Worm (Caenorhabditis elegans) whole organism, mixed stage, embryonic: ENCODE results near the gene dhs-17.

Experiments used
- M03D4.4 ChIP-seq: sonication (generic microtip); optimal IDR thresholded peaks from 2 replicates; lab custom pipeline; 2017; ENCODE audit warnings: mild to moderate bottlenecking, missing genetic modification characterization, missing compliant biosample characterization
- bed-3 ChIP-seq: fragments of 200-800 bp; sonication (Bioruptor generic); optimal IDR thresholded peaks from 3 replicates; lab custom pipeline; 2018; ENCODE audit warnings: mild to moderate bottlenecking, missing genetic modification characterization, moderate library complexity, missing compliant biosample characterization
- blmp-1 ChIP-seq: fragments of 150-350 bp; optimal IDR thresholded peaks from 2 replicates; lab custom pipeline; 2014; ENCODE audit warnings: missing biosample characterization, missing genetic modification characterization
- ceh-39 ChIP-seq: fragments of 150-350 bp; optimal IDR thresholded peaks from 2 replicates; lab custom pipeline; 2014; ENCODE audit warnings: missing biosample characterization, missing genetic modification characterization
- ceh-43 ChIP-seq: fragments of 200-800 bp; sonication (Bioruptor generic); optimal IDR thresholded peaks from 2 replicates; lab custom pipeline; 2018; ENCODE audit warnings: mild to moderate bottlenecking, missing genetic modification characterization, moderate library complexity, missing compliant biosample characterization
- ceh-83 ChIP-seq: fragments of 200-800 bp; sonication (Bioruptor generic); optimal IDR thresholded peaks from 2 replicates; lab custom pipeline; 2018; ENCODE audit warnings: mild to moderate bottlenecking, missing genetic modification characterization, missing compliant biosample characterization
- ces-1 ChIP-seq: fragments of 150-350 bp; optimal IDR thresholded peaks from 2 replicates; lab custom pipeline; 2014; ENCODE audit warnings: missing biosample characterization, missing genetic modification reagents, missing genetic modification characterization
- cnd-1 ChIP-seq: fragments of 200-800 bp; sonication (Bioruptor generic); optimal IDR thresholded peaks from 2 replicates; lab custom pipeline; 2018; ENCODE audit warnings: mild to moderate bottlenecking, missing genetic modification characterization, missing compliant biosample characterization
- drap-1 ChIP-seq: fragments of 200-800 bp; sonication (Bioruptor generic); optimal IDR thresholded peaks from 3 replicates; lab custom pipeline; 2018; ENCODE audit warnings: mild to moderate bottlenecking, missing genetic modification characterization, missing compliant biosample characterization
- elt-1 ChIP-seq: sonication (generic microtip); optimal IDR thresholded peaks from 2 replicates; lab custom pipeline; 2017; ENCODE audit warnings: missing genetic modification characterization, mild to moderate bottlenecking, missing compliant biosample characterization, antibody characterized with exemption, moderate library complexity, borderline replicate concordance; ENCODE audit not compliant: insufficient read depth
- elt-3 ChIP-seq: fragments of 150-350 bp; optimal IDR thresholded peaks from 2 replicates; lab custom pipeline; 2014; ENCODE audit warnings: missing biosample characterization, missing genetic modification characterization
- flh-1 ChIP-seq: fragments of 200-800 bp; sonication (Bioruptor generic); optimal IDR thresholded peaks from 2 replicates; lab custom pipeline; 2018; ENCODE audit warnings: mild to moderate bottlenecking, missing genetic modification characterization, moderate library complexity, missing compliant biosample characterization
- ham-2 ChIP-seq: fragments of 200-800 bp; sonication (Bioruptor generic); optimal IDR thresholded peaks from 2 replicates; lab custom pipeline; 2018; ENCODE audit warnings: mild to moderate bottlenecking, missing genetic modification characterization, missing compliant biosample characterization
- hlh-1 ChIP-seq: fragments of 150-350 bp; optimal IDR thresholded peaks from 2 replicates; lab custom pipeline; 2014; ENCODE audit warnings: missing biosample characterization, missing genetic modification reagents, missing genetic modification characterization
- lin-13 ChIP-seq: fragments of 150-350 bp; optimal IDR thresholded peaks from 2 replicates; lab custom pipeline; 2014; ENCODE audit warnings: missing biosample characterization, missing genetic modification characterization
- lin-32 ChIP-seq: fragments of 200-800 bp; sonication (Bioruptor generic); optimal IDR thresholded peaks from 2 replicates; lab custom pipeline; 2018; ENCODE audit warnings: mild to moderate bottlenecking, missing genetic modification characterization, missing compliant biosample characterization
- lsy-2 ChIP-seq: fragments of 150-350 bp; optimal IDR thresholded peaks from 2 replicates; lab custom pipeline; 2014; ENCODE audit warnings: missing biosample characterization, missing genetic modification characterization
- mab-5 ChIP-seq: fragments of 150-350 bp; optimal IDR thresholded peaks from 2 replicates; lab custom pipeline; 2014; ENCODE audit warnings: missing biosample characterization, missing genetic modification characterization
- mep-1 ChIP-seq: fragments of 150-350 bp; optimal IDR thresholded peaks from 2 replicates; lab custom pipeline; 2017; ENCODE audit warnings: missing biosample characterization, missing genetic modification reagents, missing genetic modification characterization, inconsistent platforms
- mls-2 ChIP-seq: sonication (generic microtip); optimal IDR thresholded peaks from 2 replicates; lab custom pipeline; 2016; ENCODE audit warnings: mild to moderate bottlenecking, missing genetic modification characterization, moderate library complexity, missing compliant biosample characterization
- nhr-12 ChIP-seq: fragments of 150-350 bp; optimal IDR thresholded peaks from 2 replicates; lab custom pipeline; 2014; ENCODE audit warnings: missing biosample characterization, missing genetic modification characterization
- nhr-2 ChIP-seq: fragments of 150-350 bp; optimal IDR thresholded peaks from 2 replicates; lab custom pipeline; 2014; ENCODE audit warnings: missing biosample characterization, missing genetic modification characterization
- nhr-237 ChIP-seq: fragments of 150-350 bp; optimal IDR thresholded peaks from 2 replicates; lab custom pipeline; 2014; ENCODE audit warnings: missing biosample characterization, missing genetic modification characterization
- nhr-28 ChIP-seq: fragments of 150-350 bp; optimal IDR thresholded peaks from 2 replicates; lab custom pipeline; 2014; ENCODE audit warnings: missing biosample characterization, missing genetic modification characterization
- nhr-76 ChIP-seq: sonication (generic microtip); optimal IDR thresholded peaks from 2 replicates; lab custom pipeline; 2017; ENCODE audit warnings: missing biosample characterization, missing genetic modification characterization
- pha-4 ChIP-seq: fragments of 150-350 bp; optimal IDR thresholded peaks from 2 replicates; lab custom pipeline; 2018; ENCODE audit warnings: missing biosample characterization, missing genetic modification reagents, missing genetic modification characterization
- sem-2 ChIP-seq: fragments of 200-800 bp; sonication (Bioruptor generic); optimal IDR thresholded peaks from 2 replicates; lab custom pipeline; 2018; ENCODE audit warnings: mild to moderate bottlenecking, missing genetic modification characterization, missing compliant biosample characterization
- snpc-4 ChIP-seq: fragments of 150-350 bp; optimal IDR thresholded peaks from 2 replicates; lab custom pipeline; 2014; ENCODE audit warnings: missing biosample characterization, missing genetic modification characterization
- sptf-1 ChIP-seq: sonication (generic microtip); optimal IDR thresholded peaks from 2 replicates; lab custom pipeline; 2017; ENCODE audit warnings: mild to moderate bottlenecking, missing genetic modification characterization, moderate library complexity, missing compliant biosample characterization
- tbx-8 ChIP-seq: fragments of 200-800 bp; sonication (Bioruptor generic); optimal IDR thresholded peaks from 2 replicates; lab custom pipeline; 2018; ENCODE audit warnings: mild to moderate bottlenecking, missing genetic modification characterization, moderate library complexity, missing compliant biosample characterization
- unc-120 ChIP-seq: sonication (generic microtip); optimal IDR thresholded peaks from 2 replicates; lab custom pipeline; 2017; ENCODE audit warnings: missing genetic modification characterization, missing compliant biosample characterization; ENCODE audit not compliant: poor library complexity, severe bottlenecking
- unc-39 ChIP-seq: fragments of 150-350 bp; optimal IDR thresholded peaks from 2 replicates; lab custom pipeline; 2014; ENCODE audit warnings: missing biosample characterization, missing genetic modification characterization
- unc-62 ChIP-seq: fragments of 150-350 bp; optimal IDR thresholded peaks from 2 replicates; lab custom pipeline; 2014; ENCODE audit warnings: missing biosample characterization, missing genetic modification reagents, missing genetic modification characterization
- zip-8 ChIP-seq: fragments of 150-350 bp; optimal IDR thresholded peaks from 2 replicates; lab custom pipeline; 2014; ENCODE audit warnings: missing biosample characterization, missing genetic modification characterization
- ztf-11 ChIP-seq: fragments of 150-350 bp; optimal IDR thresholded peaks from 2 replicates; lab custom pipeline; 2014; ENCODE audit warnings: missing biosample characterization, missing genetic modification characterization

Gene dhs-17

DNA sequence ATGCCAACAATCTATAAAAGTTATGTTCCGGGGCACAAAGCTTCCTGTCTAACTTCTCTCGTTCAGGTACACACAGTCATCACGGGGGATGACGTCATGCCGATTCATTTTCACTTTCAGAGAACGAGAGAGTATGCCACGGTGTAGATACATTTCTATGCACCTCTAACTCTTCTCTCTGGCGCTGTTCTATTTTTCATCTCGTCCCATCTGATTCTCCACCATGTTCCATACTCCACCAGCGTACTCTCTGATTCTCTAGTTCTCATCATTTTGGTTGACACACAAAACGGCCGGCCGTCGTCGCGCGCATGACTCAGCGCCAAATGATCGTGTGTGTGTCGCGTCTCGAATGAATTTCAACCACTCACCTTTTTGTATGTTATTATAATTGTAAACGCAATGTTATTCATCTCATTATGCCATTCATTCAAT, 34.2 kb downstream of the dhs-17 start:
- TF ChIP-seq ces-1 (peak; percentile 45), mab-5 (tag; lab: Kevin White, UChicago) (no peak), sem-2 (GFP tag; lab: Kevin White, UChicago) (no peak), bed-3 (GFP tag; lab: Kevin White, UChicago) (no peak), zip-8 (tag; lab: Kevin White, UChicago) (no peak), M03D4.4 (tag; lab: Kevin White, UChicago) (no peak), hlh-1 (tag; lab: Kevin White, UChicago) (no peak), ceh-43 (GFP tag; lab: Kevin White, UChicago) (no peak), tbx-8 (GFP tag; lab: Kevin White, UChicago) (no peak), ceh-39 (no peak), ztf-11 (no peak), lin-13 (tag; lab: Kevin White, UChicago) (no peak), mep-1 (tag; lab: Kevin White, UChicago) (peak; percentile 49), nhr-12 (no peak), ham-2 (peak; percentile 27), snpc-4 (tag; lab: Kevin White, UChicago) (no peak), lin-32 (GFP tag; lab: Kevin White, UChicago) (no peak), drap-1 (GFP tag; lab: Kevin White, UChicago) (no peak), elt-3 (tag; lab: Kevin White, UChicago) (peak; percentile 64), cnd-1 (no peak), elt-1 (tag; lab: Kevin White, UChicago) (no peak), ceh-83 (no peak), nhr-2 (tag; lab: Kevin White, UChicago) (no peak), nhr-237 (tag; lab: Kevin White, UChicago) (peak; percentile 76), mls-2 (tag; lab: Kevin White, UChicago) (no peak), sptf-1 (no peak), nhr-28 (tag; lab: Kevin White, UChicago) (no peak), unc-62 (GFP tag; lab: Kevin White, UChicago) (peak; percentile 48), lsy-2 (tag; lab: Kevin White, UChicago) (peak; percentile 14), blmp-1 (tag; lab: Kevin White, UChicago) (peak; percentile 93), nhr-76 (tag; lab: Kevin White, UChicago) (no peak), flh-1 (GFP tag; lab: Kevin White, UChicago) (no peak), unc-120 (tag; lab: Kevin White, UChicago) (peak; percentile 41), unc-39 (tag; lab: Kevin White, UChicago) (no peak), pha-4 (tag; lab: Kevin White, UChicago) (peak; percentile 73)
- TF ChIP-seq, all 35 proteins: peak for 10

DNA sequence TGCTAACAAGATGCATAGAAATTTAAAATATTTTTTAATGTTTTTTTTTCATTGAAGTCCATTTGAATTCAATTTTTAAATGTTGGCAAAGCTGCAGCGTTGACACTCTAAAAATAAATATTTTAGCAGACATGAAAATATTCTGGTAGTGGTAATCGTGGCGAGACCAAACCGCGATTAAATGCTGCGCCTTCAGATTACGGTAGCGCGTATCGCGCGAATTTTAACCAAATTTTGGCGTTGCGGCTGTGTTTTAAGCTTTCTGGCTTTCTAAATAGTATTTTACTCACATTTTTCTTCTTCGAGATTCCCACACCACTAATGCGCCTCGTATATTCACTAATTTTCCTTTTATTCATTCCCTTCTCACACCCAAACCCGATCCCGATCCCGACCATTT, 38.5 kb downstream of the dhs-17 start, which contains the start of gene cpg-4:
TSS of gene cpg-4 (plus strand) at position 303 of the 400 bp plus-strand sequence.
- TF ChIP-seq nhr-237 (tag; lab: Kevin White, UChicago): no peak
- TF ChIP-seq unc-62 (GFP tag; lab: Kevin White, UChicago): no peak
- TF ChIP-seq ces-1: no peak
- TF ChIP-seq ham-2: no peak
- no peak for TF ChIP-seq tbx-8 (GFP tag; lab: Kevin White, UChicago)
- no peak for TF ChIP-seq lsy-2 (tag; lab: Kevin White, UChicago)
- TF ChIP-seq hlh-1 (tag; lab: Kevin White, UChicago): no peak
- TF ChIP-seq M03D4.4 (tag; lab: Kevin White, UChicago): no peak
- no peak for TF ChIP-seq nhr-76 (tag; lab: Kevin White, UChicago)
- no peak for TF ChIP-seq bed-3 (GFP tag; lab: Kevin White, UChicago)
- no peak for TF ChIP-seq mep-1 (tag; lab: Kevin White, UChicago)
- TF ChIP-seq ceh-83: no peak

DNA sequence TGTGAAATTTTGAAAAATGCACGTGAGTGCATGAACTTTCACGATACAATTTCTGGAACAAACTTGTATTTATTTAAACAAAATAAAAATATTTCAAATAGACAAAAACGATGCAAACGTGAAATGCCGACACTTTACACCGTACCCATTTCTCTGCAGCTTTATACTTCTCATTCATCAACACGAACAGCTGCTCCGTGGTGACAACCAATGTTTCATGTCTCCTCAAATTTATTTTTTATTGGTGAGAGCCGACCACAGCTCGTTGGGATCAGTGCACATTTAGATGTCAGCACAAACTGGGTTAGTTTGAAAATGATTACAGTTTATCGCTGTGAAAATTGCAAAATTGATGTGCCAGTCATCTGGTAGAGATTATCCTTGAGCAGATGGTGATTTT, 39.0 kb downstream of the dhs-17 start:
- peak; percentile 95 for TF ChIP-seq unc-62 (GFP tag; lab: Kevin White, UChicago)
- TF ChIP-seq ceh-83: no peak
- no peak for TF ChIP-seq nhr-237 (tag; lab: Kevin White, UChicago)
- peak; percentile 44 for TF ChIP-seq cnd-1
- TF ChIP-seq elt-1 (tag; lab: Kevin White, UChicago): no peak
- peak; percentile 4 for TF ChIP-seq unc-120 (tag; lab: Kevin White, UChicago)
- TF ChIP-seq M03D4.4 (tag; lab: Kevin White, UChicago): no peak
- TF ChIP-seq hlh-1 (tag; lab: Kevin White, UChicago): peak; percentile 97
- peak; percentile 52 for TF ChIP-seq mab-5 (tag; lab: Kevin White, UChicago)
